Fruit fly (Drosophila melanogaster) whole organism, embryonic: ENCODE measurements around the gene CG42716.
A peak's percentile ranks its signal among the peaks of the same experiment; 100 is the strongest.

Source experiments
- BEAF-32 ChIP-seq: fragments of 200-800 bp; sonication (Bioruptor generic); optimal IDR thresholded peaks from 3 replicates; lab custom pipeline; 2017; ENCODE audit warnings: missing biosample characterization, missing genetic modification characterization, mild to moderate bottlenecking, moderate library complexity, missing genetic modification reagents
- CG10147 ChIP-seq: fragments of 200-800 bp; sonication (Bioruptor generic); optimal IDR thresholded peaks from 2 replicates; lab custom pipeline; 2019; ENCODE audit warnings: missing biosample characterization, mild to moderate bottlenecking, missing genetic modification characterization, moderate library complexity
- CG10431 ChIP-seq: fragments of 200-800 bp; sonication (Bioruptor generic); optimal IDR thresholded peaks from 3 replicates; lab custom pipeline; 2018; ENCODE audit warnings: missing biosample characterization, mild to moderate bottlenecking, missing genetic modification characterization
- CG14710 ChIP-seq: fragments of 200-800 bp; sonication (Bioruptor generic); optimal IDR thresholded peaks from 3 replicates; lab custom pipeline; 2019; ENCODE audit warnings: missing biosample characterization, mild to moderate bottlenecking, missing genetic modification characterization, moderate library complexity
- CG15269 ChIP-seq: fragments of 200-800 bp; sonication (Bioruptor generic); optimal IDR thresholded peaks from 2 replicates; lab custom pipeline; 2018; ENCODE audit warnings: missing biosample characterization, mild to moderate bottlenecking, missing genetic modification characterization, moderate library complexity
- CG15601 ChIP-seq: fragments of 200-800 bp; sonication (Bioruptor generic); optimal IDR thresholded peaks from 3 replicates; lab custom pipeline; 2019; ENCODE audit warnings: missing biosample characterization, mild to moderate bottlenecking, missing genetic modification characterization, moderate library complexity
- CG17328 ChIP-seq: fragments of 200-800 bp; sonication (Bioruptor generic); IDR thresholded peaks from 2 replicates; pipeline ENCODE4 v1.3.6; 2022; ENCODE audit warnings: missing biosample characterization, missing genetic modification characterization
- CG2712 ChIP-seq: fragments of 200-800 bp; optimal IDR thresholded peaks from 3 replicates; lab custom pipeline; 2019; ENCODE audit warnings: missing biosample characterization, mild to moderate bottlenecking, missing genetic modification characterization, moderate library complexity
- CG30020 ChIP-seq: fragments of 200-800 bp; optimal IDR thresholded peaks from 2 replicates; lab custom pipeline; 2019; ENCODE audit warnings: missing biosample characterization, mild to moderate bottlenecking, missing genetic modification characterization, moderate library complexity
- CG31388 ChIP-seq: fragments of 200-800 bp; sonication (Bioruptor generic); optimal IDR thresholded peaks from 2 replicates; lab custom pipeline; 2016; ENCODE audit warnings: missing biosample characterization, missing genetic modification characterization
- CG32767 ChIP-seq: fragments of 200-800 bp; sonication (Bioruptor generic); IDR thresholded peaks from 2 replicates; pipeline ENCODE4 v1.3.6; 2022; ENCODE audit warnings: missing biosample characterization, missing genetic modification characterization
- CG7963 ChIP-seq: fragments of 200-800 bp; sonication (Bioruptor generic); IDR thresholded peaks from 3 replicates; pipeline ENCODE4 v1.3.6; 2022; ENCODE audit warnings: missing biosample characterization, missing genetic modification characterization; ENCODE audit not compliant: partially characterized antibody
- CG8290 ChIP-seq, 3 experiments: fragments of 200-800 bp; sonication (Bioruptor generic); optimal IDR thresholded peaks; 2 replicates each; lab custom pipeline; 2016 to 2019; ENCODE audit warnings: missing biosample characterization in 3 of 3, missing genetic modification characterization in 3 of 3, mild to moderate bottlenecking in 2 of 3, moderate library complexity in 1 of 3
- CG8944 ChIP-seq: fragments of 200-800 bp; sonication (Bioruptor generic); optimal IDR thresholded peaks from 3 replicates; lab custom pipeline; 2016; ENCODE audit warnings: missing biosample characterization, missing genetic modification characterization
- CG9215 ChIP-seq: fragments of 200-800 bp; sonication (Bioruptor generic); IDR thresholded peaks from 2 replicates; pipeline ENCODE4 v1.3.6; 2022; ENCODE audit warnings: missing biosample characterization, missing genetic modification characterization
- CG9609 ChIP-seq: fragments of 200-800 bp; sonication (Bioruptor generic); optimal IDR thresholded peaks from 3 replicates; lab custom pipeline; 2016; ENCODE audit warnings: missing biosample characterization, missing genetic modification characterization
- Camta ChIP-seq: fragments of 200-800 bp; sonication (Bioruptor generic); optimal IDR thresholded peaks from 2 replicates; lab custom pipeline; 2016; ENCODE audit warnings: missing biosample characterization, missing genetic modification characterization
- CoRest ChIP-seq: fragments of 200-800 bp; sonication (Bioruptor generic); optimal IDR thresholded peaks from 3 replicates; lab custom pipeline; 2018; ENCODE audit warnings: missing biosample characterization, mild to moderate bottlenecking, missing genetic modification characterization, moderate library complexity
- CrebB ChIP-seq: fragments of 200-800 bp; sonication (Bioruptor generic); optimal IDR thresholded peaks from 3 replicates; lab custom pipeline; 2018; ENCODE audit warnings: missing biosample characterization, mild to moderate bottlenecking, missing genetic modification characterization
- Deaf1 ChIP-seq: fragments of 200-800 bp; optimal IDR thresholded peaks from 3 replicates; lab custom pipeline; 2019; ENCODE audit warnings: missing biosample characterization, mild to moderate bottlenecking, missing genetic modification characterization, moderate library complexity
- Dfd ChIP-seq, 2 experiments: fragments of >200 bp; optimal IDR thresholded peaks; 2 replicates each; lab custom pipeline; 2017; ENCODE audit warnings: missing biosample characterization in 2 of 2, missing genetic modification characterization in 2 of 2
- Dip2 ChIP-seq: fragments of 200-800 bp; sonication (Bioruptor generic); IDR thresholded peaks from 2 replicates; pipeline ENCODE4 v1.3.6; 2022; ENCODE audit warnings: missing biosample characterization, missing genetic modification characterization
- Doc2 ChIP-seq: fragments of 200-800 bp; sonication (Bioruptor generic); IDR thresholded peaks from 2 replicates; pipeline ENCODE4 v1.3.6; 2022; ENCODE audit warnings: missing biosample characterization, missing genetic modification characterization
- Drgx ChIP-seq: fragments of 200-800 bp; sonication (Bioruptor generic); IDR thresholded peaks from 2 replicates; pipeline ENCODE4 v1.3.6; 2022; ENCODE audit warnings: missing biosample characterization, missing genetic modification characterization
- H15 ChIP-seq: fragments of 200-800 bp; sonication (Bioruptor generic); IDR thresholded peaks from 3 replicates; pipeline ENCODE4 v1.3.6; 2022; ENCODE audit warnings: missing biosample characterization, missing genetic modification characterization
- Hey ChIP-seq: fragments of 200-800 bp; sonication (Bioruptor generic); optimal IDR thresholded peaks from 3 replicates; lab custom pipeline; 2018; ENCODE audit warnings: missing biosample characterization, mild to moderate bottlenecking, missing genetic modification characterization
- Jarid2 ChIP-seq: fragments of 200-800 bp; sonication (Bioruptor generic); optimal IDR thresholded peaks from 3 replicates; lab custom pipeline; 2017; ENCODE audit warnings: mild to moderate bottlenecking, missing biosample characterization, missing genetic modification reagents, missing genetic modification characterization
- Poxn ChIP-seq: fragments of 200-800 bp; sonication (Bioruptor generic); IDR thresholded peaks from 2 replicates; pipeline ENCODE4 v1.3.6; 2022; ENCODE audit warnings: missing biosample characterization, missing genetic modification characterization
- Ptx1 ChIP-seq: fragments of 200-800 bp; sonication (Bioruptor generic); IDR thresholded peaks from 2 replicates; pipeline ENCODE4 v1.3.6; 2022; ENCODE audit warnings: missing biosample characterization, missing genetic modification characterization
- Ravus ChIP-seq: fragments of 200-800 bp; sonication (Bioruptor generic); IDR thresholded peaks from 2 replicates; pipeline ENCODE4 v1.3.6; 2022; ENCODE audit warnings: missing biosample characterization, missing genetic modification characterization
- Stat92E ChIP-seq, 3 experiments: fragments of >200 bp in 2 of 3; fragments of 200-800 bp in 1 of 3; sonication (Bioruptor generic) in 1 of 3; optimal IDR thresholded peaks; 2 replicates each; lab custom pipeline; 2017 to 2019; ENCODE audit warnings: missing biosample characterization in 3 of 3, missing genetic modification characterization in 3 of 3, mild to moderate bottlenecking in 1 of 3, moderate library complexity in 1 of 3
- abd-A ChIP-seq: fragments of 200-800 bp; sonication (Bioruptor generic); optimal IDR thresholded peaks from 3 replicates; lab custom pipeline; 2019; ENCODE audit warnings: missing biosample characterization, mild to moderate bottlenecking, missing genetic modification characterization, moderate library complexity
- br ChIP-seq: fragments of >200 bp; optimal IDR thresholded peaks from 2 replicates; lab custom pipeline; 2017
- cg ChIP-seq: fragments of 200-800 bp; sonication (Bioruptor generic); optimal IDR thresholded peaks from 3 replicates; lab custom pipeline; 2019; ENCODE audit warnings: missing biosample characterization, mild to moderate bottlenecking, missing genetic modification characterization, moderate library complexity
- crol ChIP-seq: fragments of 200-800 bp; sonication (Bioruptor generic); IDR thresholded peaks from 2 replicates; pipeline ENCODE4 v1.3.6; 2022; ENCODE audit warnings: missing biosample characterization, missing genetic modification characterization
- dmrt99B ChIP-seq: fragments of 200-800 bp; sonication (Bioruptor generic); optimal IDR thresholded peaks from 2 replicates; lab custom pipeline; 2018; ENCODE audit warnings: missing biosample characterization, mild to moderate bottlenecking, missing genetic modification characterization, moderate library complexity
- esg ChIP-seq: fragments of 200-800 bp; sonication (Bioruptor generic); conservative IDR thresholded peaks from 2 replicates; pipeline ENCODE4 v1.3.6; 2022; ENCODE audit warnings: missing biosample characterization, missing genetic modification characterization
- fru ChIP-seq: fragments of >200 bp; optimal IDR thresholded peaks from 2 replicates; lab custom pipeline; 2017
- gcm2 ChIP-seq: fragments of 200-800 bp; sonication (Bioruptor generic); optimal IDR thresholded peaks from 2 replicates; lab custom pipeline; 2016; ENCODE audit warnings: missing biosample characterization, missing genetic modification characterization
- grau ChIP-seq: fragments of 200-800 bp; optimal IDR thresholded peaks from 3 replicates; lab custom pipeline; 2019; ENCODE audit warnings: missing biosample characterization, mild to moderate bottlenecking, missing genetic modification characterization, moderate library complexity
- grn ChIP-seq: fragments of 200-800 bp; sonication (Bioruptor generic); optimal IDR thresholded peaks from 3 replicates; lab custom pipeline; 2017; ENCODE audit warnings: missing biosample characterization, missing genetic modification characterization
- gsb ChIP-seq: fragments of 200-800 bp; sonication (Bioruptor generic); IDR thresholded peaks from 2 replicates; pipeline ENCODE4 v1.3.6; 2022; ENCODE audit warnings: missing biosample characterization, missing genetic modification characterization
- jumu ChIP-seq: fragments of 200-800 bp; sonication (Bioruptor generic); optimal IDR thresholded peaks from 3 replicates; lab custom pipeline; 2016; ENCODE audit warnings: missing biosample characterization, missing genetic modification characterization
- lab ChIP-seq: fragments of 200-800 bp; sonication (Bioruptor generic); optimal IDR thresholded peaks from 3 replicates; lab custom pipeline; 2017; ENCODE audit warnings: missing biosample characterization, missing genetic modification characterization, mild to moderate bottlenecking, moderate library complexity, missing genetic modification reagents
- prd ChIP-seq, 3 experiments: fragments of >200 bp in 2 of 3; fragments of 200-800 bp in 1 of 3; sonication (Bioruptor generic) in 1 of 3; optimal IDR thresholded peaks in 2 of 3; IDR thresholded peaks in 1 of 3; 2 replicates in 2 of 3; 3 replicates in 1 of 3; pipeline versions ENCODE4 v1.3.6 to Lab custom; 2017 to 2022; ENCODE audit warnings: missing biosample characterization in 1 of 3, missing genetic modification characterization in 1 of 3
- seq ChIP-seq: fragments of 200-800 bp; sonication (Bioruptor generic); IDR thresholded peaks from 2 replicates; pipeline ENCODE4 v1.3.6; 2022; ENCODE audit warnings: missing biosample characterization, missing genetic modification characterization
- slp2 ChIP-seq: fragments of 200-800 bp; sonication (Bioruptor generic); optimal IDR thresholded peaks from 2 replicates; lab custom pipeline; 2016; ENCODE audit warnings: missing biosample characterization, missing genetic modification characterization
- so ChIP-seq: fragments of 200-800 bp; sonication (Bioruptor generic); IDR thresholded peaks from 3 replicates; pipeline ENCODE4 v1.3.6; 2022; ENCODE audit warnings: missing biosample characterization, missing genetic modification characterization
- tap ChIP-seq: fragments of 200-800 bp; optimal IDR thresholded peaks from 3 replicates; lab custom pipeline; 2019; ENCODE audit warnings: missing biosample characterization, mild to moderate bottlenecking, missing genetic modification characterization, moderate library complexity
- zf30C ChIP-seq: fragments of 200-800 bp; sonication (Bioruptor generic); optimal IDR thresholded peaks from 3 replicates; lab custom pipeline; 2018; ENCODE audit warnings: missing biosample characterization, mild to moderate bottlenecking, missing genetic modification characterization
- zfh2 ChIP-seq: fragments of 200-800 bp; sonication (Bioruptor generic); optimal IDR thresholded peaks from 2 replicates; lab custom pipeline; 2016; ENCODE audit warnings: missing biosample characterization, missing genetic modification characterization

CG42716 gene

dm6 chr3L:16051719-16052122 lies 18.1 kb downstream of the CG42716 start, which contains the start of gene Mbs (continued):
- TF ChIP-seq grn (no peak), CG7963 (GFP tag; lab: Robert Waterston, UW) (peak; percentile 22; the same call in 1 of the 3 replicates), Stat92E (GFP tag; optimal IDR thresholded peaks at IDR 0.05; lab: Kevin White, UChicago) (no peak), CG8290 (GFP tag; optimal IDR thresholded peaks at IDR 0.05; lab: Kevin White, UChicago) (peak; percentile 20), CG8290 (tag; optimal IDR thresholded peaks at IDR 0.05; lab: Kevin White, UChicago) (peak; percentile 23 to 69), CG2712 (tag; lab: Kevin White, UChicago) (peak; percentile 29), cg (no peak), CG8944 (GFP tag; lab: Kevin White, UChicago) (no peak), zfh2 (GFP tag; lab: Kevin White, UChicago) (no peak), grau (peak; percentile 16), Poxn (GFP tag; lab: Robert Waterston, UW) (no peak), dmrt99B (tag; lab: Kevin White, UChicago) (no peak), CG31388 (no peak), CG32767 (GFP tag; lab: Robert Waterston, UW) (no peak), CG9609 (GFP tag; lab: Kevin White, UChicago) (no peak), abd-A (tag; lab: Kevin White, UChicago) (peak; percentile 61), CG10431 (no peak), BEAF-32 (GFP tag; lab: Kevin White, UChicago) (peak; percentile 77), slp2 (GFP tag; lab: Kevin White, UChicago) (no peak), Ptx1 (GFP tag; lab: Robert Waterston, UW) (peak; percentile 20; the same call in 1 of the 2 replicates), br (lab: Kevin White, UChicago) (no peak), tap (tag; lab: Kevin White, UChicago) (peak; percentile 24), CG30020 (no peak), CG15269 (peak; percentile 10), jumu (GFP tag; lab: Kevin White, UChicago) (no peak), esg (GFP tag; lab: Robert Waterston, UW) (no peak), CG10147 (GFP tag; lab: Kevin White, UChicago) (peak; percentile 9), H15 (GFP tag; lab: Robert Waterston, UW) (no peak), gsb (GFP tag; lab: Robert Waterston, UW) (no peak), Jarid2 (GFP tag; lab: Kevin White, UChicago) (peak; percentile 51), so (GFP tag; lab: Robert Waterston, UW) (peak; percentile 58; the same call in 1 of the 3 replicates), prd (optimal IDR thresholded peaks at IDR 0.05; lab: Kevin White, UChicago) (no peak), prd (GFP tag; IDR thresholded peaks at IDR 0.05; lab: Robert Waterston, UW) (0 out of 3 replicates have a peak, but pooled peaks have one; percentile 10), gcm2 (GFP tag; lab: Kevin White, UChicago) (no peak), fru (lab: Kevin White, UChicago) (no peak), zf30C (no peak), CG14710 (tag; lab: Kevin White, UChicago) (no peak), lab (GFP tag; lab: Kevin White, UChicago) (peak; percentile 39), Camta (GFP tag; lab: Kevin White, UChicago) (no peak), Doc2 (GFP tag; lab: Robert Waterston, UW) (no peak), CG15601 (tag; lab: Kevin White, UChicago) (no peak), Drgx (GFP tag; lab: Robert Waterston, UW) (no peak), Ravus (GFP tag; lab: Robert Waterston, UW) (no peak), Deaf1 (peak; percentile 58), Dip2 (GFP tag; lab: Robert Waterston, UW) (no peak), CG17328 (GFP tag; lab: Robert Waterston, UW) (no peak), CG9215 (peak; percentile 66), Dfd (GFP tag; optimal IDR thresholded peaks at IDR 0.05; lab: Kevin White, UChicago) (no peak), CrebB (tag; lab: Kevin White, UChicago) (no peak), crol (GFP tag; lab: Robert Waterston, UW) (no peak), CoRest (tag; lab: Kevin White, UChicago) (no peak), Hey (no peak), seq (GFP tag; lab: Robert Waterston, UW) (no peak)
